Fruit fly (Drosophila melanogaster) whole organism, embryonic: ENCODE measurements around the gene CG15332.

Source experiments
- Ada2b ChIP-seq: fragments of 200-800 bp; sonication (Bioruptor generic); IDR thresholded peaks from 2 replicates; pipeline ENCODE4 v1.3.6; 2022; ENCODE audit warnings: missing biosample characterization, missing genetic modification characterization
- Asciz ChIP-seq: fragments of 200-800 bp; sonication (Bioruptor generic); optimal IDR thresholded peaks from 2 replicates; lab custom pipeline; 2017; ENCODE audit warnings: missing biosample characterization, mild to moderate bottlenecking, missing genetic modification characterization, missing genetic modification reagents
- CG10267 ChIP-seq: fragments of 200-800 bp; sonication (Bioruptor generic); optimal IDR thresholded peaks from 2 replicates; lab custom pipeline; 2018; ENCODE audit warnings: missing biosample characterization, mild to moderate bottlenecking, missing genetic modification characterization, moderate library complexity
- CG10462 ChIP-seq: fragments of 200-800 bp; sonication (Bioruptor generic); optimal IDR thresholded peaks from 2 replicates; lab custom pipeline; 2016; ENCODE audit warnings: missing biosample characterization, missing genetic modification characterization
- CG10959 ChIP-seq: fragments of 200-800 bp; sonication (Bioruptor generic); IDR thresholded peaks from 2 replicates; pipeline ENCODE4 v1.3.6; 2022; ENCODE audit warnings: missing biosample characterization, missing genetic modification characterization
- CG11560 ChIP-seq: fragments of 200-800 bp; sonication (Bioruptor generic); IDR thresholded peaks from 3 replicates; pipeline ENCODE4 v1.3.6; 2022; ENCODE audit warnings: missing biosample characterization, missing genetic modification characterization
- CG11723 ChIP-seq: fragments of 200-800 bp; sonication (Bioruptor generic); optimal IDR thresholded peaks from 2 replicates; lab custom pipeline; 2017; ENCODE audit warnings: missing biosample characterization, mild to moderate bottlenecking, missing genetic modification characterization
- CG15269 ChIP-seq: fragments of 200-800 bp; sonication (Bioruptor generic); optimal IDR thresholded peaks from 2 replicates; lab custom pipeline; 2018; ENCODE audit warnings: missing biosample characterization, mild to moderate bottlenecking, missing genetic modification characterization, moderate library complexity
- CG15514 ChIP-seq: fragments of 200-800 bp; sonication (Bioruptor generic); optimal IDR thresholded peaks from 3 replicates; lab custom pipeline; 2017; ENCODE audit warnings: missing biosample characterization, missing genetic modification characterization, mild to moderate bottlenecking, moderate library complexity, missing genetic modification reagents
- CG17385 ChIP-seq: fragments of 200-800 bp; sonication (Bioruptor generic); optimal IDR thresholded peaks from 3 replicates; lab custom pipeline; 2018; ENCODE audit warnings: missing biosample characterization, mild to moderate bottlenecking, missing genetic modification characterization
- CG2116 ChIP-seq: fragments of 200-800 bp; sonication (Bioruptor generic); optimal IDR thresholded peaks from 3 replicates; lab custom pipeline; 2018; ENCODE audit warnings: missing biosample characterization, mild to moderate bottlenecking, missing genetic modification characterization
- CG32772 ChIP-seq: fragments of 200-800 bp; sonication (Bioruptor generic); IDR thresholded peaks from 2 replicates; pipeline ENCODE4 v1.3.6; 2022; ENCODE audit warnings: missing biosample characterization, missing genetic modification characterization
- CG3726 ChIP-seq: fragments of 200-800 bp; sonication (Bioruptor generic); IDR thresholded peaks from 3 replicates; pipeline ENCODE4, ENCODE4 v1.3.6; 2022; ENCODE audit warnings: missing biosample characterization, missing genetic modification characterization
- CG4730 ChIP-seq: fragments of 200-800 bp; sonication (Bioruptor generic); IDR thresholded peaks from 2 replicates; pipeline ENCODE4 v1.3.6; 2022; ENCODE audit warnings: missing biosample characterization, missing genetic modification characterization
- CG9437 ChIP-seq: fragments of 200-800 bp; sonication (Bioruptor generic); optimal IDR thresholded peaks from 2 replicates; lab custom pipeline; 2018; ENCODE audit warnings: missing biosample characterization, mild to moderate bottlenecking, missing genetic modification characterization
- CG9817 ChIP-seq: fragments of 200-800 bp; sonication (Bioruptor generic); optimal IDR thresholded peaks from 2 replicates; lab custom pipeline; 2018; ENCODE audit warnings: missing biosample characterization, mild to moderate bottlenecking, missing genetic modification characterization, moderate library complexity
- CkIIα-i1 ChIP-seq: fragments of 200-800 bp; sonication (Bioruptor generic); IDR thresholded peaks from 2 replicates; pipeline ENCODE4 v1.3.6; 2022; ENCODE audit warnings: missing biosample characterization, missing genetic modification characterization
- Dfd ChIP-seq, 2 experiments: fragments of >200 bp; optimal IDR thresholded peaks; 2 replicates each; lab custom pipeline; 2017; ENCODE audit warnings: missing biosample characterization in 2 of 2, missing genetic modification characterization in 2 of 2
- Drgx ChIP-seq: fragments of 200-800 bp; sonication (Bioruptor generic); IDR thresholded peaks from 2 replicates; pipeline ENCODE4 v1.3.6; 2022; ENCODE audit warnings: missing biosample characterization, missing genetic modification characterization
- Elba2 ChIP-seq: fragments of 200-800 bp; sonication (Bioruptor generic); optimal IDR thresholded peaks from 3 replicates; lab custom pipeline; 2016; ENCODE audit warnings: missing biosample characterization, missing genetic modification characterization
- Fer1 ChIP-seq: fragments of 200-800 bp; sonication (Bioruptor generic); optimal IDR thresholded peaks from 2 replicates; lab custom pipeline; 2017; ENCODE audit warnings: missing biosample characterization, mild to moderate bottlenecking, missing genetic modification characterization
- GATAe ChIP-seq: fragments of 200-800 bp; sonication (Bioruptor generic); conservative IDR thresholded peaks from 2 replicates; pipeline ENCODE4 v1.3.6; 2022; ENCODE audit warnings: missing biosample characterization, missing genetic modification characterization
- Gsc ChIP-seq: fragments of 200-800 bp; sonication (Bioruptor generic); IDR thresholded peaks from 2 replicates; pipeline ENCODE4 v1.3.6; 2022; ENCODE audit warnings: missing biosample characterization, missing genetic modification characterization
- H2.0 ChIP-seq: fragments of 200-800 bp; sonication (Bioruptor generic); IDR thresholded peaks from 2 replicates; pipeline ENCODE4 v1.3.6; 2022; ENCODE audit warnings: missing biosample characterization, missing genetic modification characterization
- HmgD ChIP-seq: fragments of 200-800 bp; sonication (Bioruptor generic); optimal IDR thresholded peaks from 3 replicates; lab custom pipeline; 2016; ENCODE audit warnings: missing biosample characterization, missing genetic modification characterization
- Hmx ChIP-seq: fragments of 200-800 bp; sonication (Bioruptor generic); optimal IDR thresholded peaks from 2 replicates; lab custom pipeline; 2016; ENCODE audit warnings: missing biosample characterization, missing genetic modification characterization
- Hr39 ChIP-seq: fragments of >200 bp; optimal IDR thresholded peaks from 2 replicates; lab custom pipeline; 2017
- Hr78 ChIP-seq, 2 experiments: fragments of 200-800 bp in 1 of 2; fragments of >200 bp in 1 of 2; sonication (Bioruptor generic) in 1 of 2; optimal IDR thresholded peaks; 2 replicates each; lab custom pipeline; 2017 to 2019; ENCODE audit warnings: missing biosample characterization in 2 of 2, missing genetic modification characterization in 2 of 2, mild to moderate bottlenecking in 1 of 2, moderate library complexity in 1 of 2
- Lpt ChIP-seq: fragments of >200 bp; optimal IDR thresholded peaks from 2 replicates; lab custom pipeline; 2018; ENCODE audit warnings: missing biosample characterization, missing genetic modification characterization
- NC2α ChIP-seq: fragments of 200-800 bp; sonication (Bioruptor generic); optimal IDR thresholded peaks from 2 replicates; lab custom pipeline; 2016; ENCODE audit warnings: missing biosample characterization, missing genetic modification characterization
- ap ChIP-seq: fragments of 200-800 bp; sonication (Bioruptor generic); IDR thresholded peaks from 2 replicates; pipeline ENCODE4 v1.3.6; 2022; ENCODE audit warnings: missing biosample characterization, missing genetic modification characterization
- bbx ChIP-seq: fragments of 200-800 bp; sonication (Bioruptor generic); IDR thresholded peaks from 2 replicates; pipeline ENCODE4 v1.3.6; 2022; ENCODE audit warnings: missing biosample characterization, missing genetic modification characterization; ENCODE audit not compliant: partially characterized antibody
- chif ChIP-seq, 2 experiments: fragments of 200-800 bp; sonication (Bioruptor generic); optimal IDR thresholded peaks; 3 replicates each; lab custom pipeline; 2016; ENCODE audit warnings: missing biosample characterization in 2 of 2, missing genetic modification characterization in 2 of 2
- dm ChIP-seq: fragments of 200-800 bp; sonication (Bioruptor generic); optimal IDR thresholded peaks from 3 replicates; lab custom pipeline; 2016; ENCODE audit warnings: missing biosample characterization, missing genetic modification characterization
- ewg ChIP-seq: fragments of 200-800 bp; sonication (Bioruptor generic); optimal IDR thresholded peaks from 3 replicates; lab custom pipeline; 2017; ENCODE audit warnings: mild to moderate bottlenecking, missing biosample characterization, missing genetic modification reagents, missing genetic modification characterization
- eyg ChIP-seq: fragments of 200-800 bp; sonication (Bioruptor generic); optimal IDR thresholded peaks from 3 replicates; lab custom pipeline; 2016; ENCODE audit warnings: missing biosample characterization, missing genetic modification characterization
- gcm2 ChIP-seq: fragments of 200-800 bp; sonication (Bioruptor generic); optimal IDR thresholded peaks from 2 replicates; lab custom pipeline; 2016; ENCODE audit warnings: missing biosample characterization, missing genetic modification characterization
- gro ChIP-seq: fragments of 200-800 bp; sonication (Bioruptor generic); optimal IDR thresholded peaks from 2 replicates; lab custom pipeline; 2016; ENCODE audit warnings: missing biosample characterization, missing genetic modification characterization
- gsb ChIP-seq: fragments of 200-800 bp; sonication (Bioruptor generic); IDR thresholded peaks from 2 replicates; pipeline ENCODE4 v1.3.6; 2022; ENCODE audit warnings: missing biosample characterization, missing genetic modification characterization
- ham ChIP-seq: fragments of 200-800 bp; sonication (Bioruptor generic); IDR thresholded peaks from 2 replicates; pipeline ENCODE4 v1.3.6; 2022; ENCODE audit warnings: missing biosample characterization, missing genetic modification characterization
- oc ChIP-seq: fragments of 200-800 bp; sonication (Bioruptor generic); optimal IDR thresholded peaks from 2 replicates; lab custom pipeline; 2018; ENCODE audit warnings: missing biosample characterization, mild to moderate bottlenecking, missing genetic modification characterization, moderate library complexity
- prd ChIP-seq, 3 experiments: fragments of >200 bp in 2 of 3; fragments of 200-800 bp in 1 of 3; sonication (Bioruptor generic) in 1 of 3; optimal IDR thresholded peaks in 2 of 3; IDR thresholded peaks in 1 of 3; 2 replicates in 2 of 3; 3 replicates in 1 of 3; pipeline versions ENCODE4 v1.3.6 to Lab custom; 2017 to 2022; ENCODE audit warnings: missing biosample characterization in 1 of 3, missing genetic modification characterization in 1 of 3
- ranshi ChIP-seq: fragments of 200-800 bp; sonication (Bioruptor generic); IDR thresholded peaks from 2 replicates; pipeline ENCODE4 v1.3.6; 2022; ENCODE audit warnings: missing biosample characterization, missing genetic modification characterization
- rib ChIP-seq: fragments of 200-800 bp; sonication (Bioruptor generic); IDR thresholded peaks from 2 replicates; pipeline ENCODE4 v1.3.6; 2022; ENCODE audit warnings: missing biosample characterization, missing genetic modification characterization
- ro ChIP-seq: fragments of 200-800 bp; sonication (Bioruptor generic); IDR thresholded peaks from 2 replicates; pipeline ENCODE4 v1.3.6; 2022; ENCODE audit warnings: missing biosample characterization, missing genetic modification characterization
- sug ChIP-seq: fragments of 200-800 bp; optimal IDR thresholded peaks from 2 replicates; lab custom pipeline; 2019; ENCODE audit warnings: missing biosample characterization, mild to moderate bottlenecking, missing genetic modification characterization, moderate library complexity
- ttk ChIP-seq: fragments of 200-800 bp; sonication (Bioruptor generic); IDR thresholded peaks from 2 replicates; pipeline ENCODE4 v2.1.2; 2022; ENCODE audit warnings: missing biosample characterization, missing genetic modification characterization
- vvl ChIP-seq: fragments of 200-800 bp; sonication (Bioruptor generic); IDR thresholded peaks from 2 replicates; pipeline ENCODE4 v1.3.6; 2022; ENCODE audit warnings: missing biosample characterization, missing genetic modification characterization
- wdn ChIP-seq: fragments of 200-800 bp; sonication (Bioruptor generic); IDR thresholded peaks from 2 replicates; pipeline ENCODE4 v1.3.6; 2022; ENCODE audit warnings: missing biosample characterization, missing genetic modification characterization

The CG15332 gene

DNA sequence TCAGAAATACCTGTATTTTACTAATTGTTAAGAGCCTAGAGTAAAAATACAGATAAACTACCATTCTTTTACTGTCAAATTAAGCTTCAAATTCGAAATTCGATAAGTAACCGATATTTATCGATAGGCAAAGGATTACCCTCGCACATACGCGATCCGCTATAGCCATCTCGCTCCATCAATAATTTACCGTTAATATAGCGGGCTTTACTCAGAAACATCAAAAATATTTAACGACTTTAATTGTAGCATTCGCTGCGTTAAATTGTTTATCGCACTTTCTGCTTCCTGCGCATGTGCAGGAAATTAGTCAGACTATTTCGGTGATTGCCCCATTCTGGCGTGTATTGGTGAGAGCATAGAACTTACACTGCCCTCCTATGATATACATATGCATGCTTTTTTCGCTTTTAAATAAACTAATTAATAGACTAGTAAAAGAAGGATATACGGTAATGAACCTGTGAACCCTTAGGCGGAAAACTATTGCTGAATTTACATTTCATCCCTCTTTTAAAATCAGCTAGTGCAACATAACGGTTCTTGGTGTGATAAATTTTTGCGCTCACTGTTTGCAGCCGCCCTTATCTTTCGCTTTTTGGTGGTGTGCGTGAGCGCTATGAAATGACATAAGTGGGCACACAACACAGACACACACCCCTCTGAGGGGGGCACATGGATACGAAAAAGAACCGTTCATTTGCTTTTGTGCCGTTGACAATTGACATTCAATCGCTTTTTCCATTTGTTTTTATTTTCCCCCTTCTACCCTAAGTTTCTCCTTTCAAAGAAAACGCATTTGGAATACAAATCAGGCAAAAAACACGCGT lies 47.3 kb downstream of the CG15332 start, which contains the start of the genes dpr14 and spidey (continued):
- TF ChIP-seq Dfd (GFP tag; optimal IDR thresholded peaks at IDR 0.05; lab: Kevin White, UChicago), result no peak
- peak; percentile 68 for TF ChIP-seq ap (GFP tag; lab: Robert Waterston, UW)
- peak; percentile 77 for TF ChIP-seq Asciz (GFP tag; lab: Kevin White, UChicago)
- peak; percentile 79; the same call in 2 of the 3 replicates for TF ChIP-seq CG11560 (tag; lab: Robert Waterston, UW)
- TF ChIP-seq ewg (GFP tag; lab: Kevin White, UChicago), result peak; percentile 89
- peak; percentile 65 for TF ChIP-seq Hmx
- TF ChIP-seq rib (GFP tag; lab: Robert Waterston, UW), result peak; percentile 75
- TF ChIP-seq oc (tag; lab: Kevin White, UChicago), result peak; percentile 86
- TF ChIP-seq gsb, result peak; percentile 85
- TF ChIP-seq Lpt (GFP tag; lab: Kevin White, UChicago), result no peak
- TF ChIP-seq CG15514 (GFP tag; lab: Kevin White, UChicago), result peak; percentile 84
- peak; percentile 74 for TF ChIP-seq dm (GFP tag; lab: Kevin White, UChicago)
- TF ChIP-seq gro (GFP tag; lab: Kevin White, UChicago), result peak; percentile 92
- peak; percentile 64 for TF ChIP-seq CG10959
- peak; percentile 79 for TF ChIP-seq NC2α (GFP tag; lab: Kevin White, UChicago)
- peak; percentile 52 for TF ChIP-seq HmgD (GFP tag; lab: Kevin White, UChicago)
- peak; percentile 90 for TF ChIP-seq H2.0 (GFP tag; lab: Robert Waterston, UW)
- TF ChIP-seq Elba2, result no peak
- peak; percentile 90 for TF ChIP-seq ttk (GFP tag; lab: Robert Waterston, UW)
- TF ChIP-seq prd (optimal IDR thresholded peaks at IDR 0.05; lab: Kevin White, UChicago), result no peak
- TF ChIP-seq prd (GFP tag; IDR thresholded peaks at IDR 0.05; lab: Robert Waterston, UW), result peak; percentile 93
- TF ChIP-seq CG11723, result peak; percentile 80
- TF ChIP-seq vvl, result peak; percentile 93
- TF ChIP-seq Hr78 (GFP tag; optimal IDR thresholded peaks at IDR 0.05; lab: Kevin White, UChicago), result peak in 1 of 2 experiments; percentile 75
- peak; percentile 95 for TF ChIP-seq sug (tag; lab: Kevin White, UChicago)
- TF ChIP-seq Ada2b (GFP tag; lab: Robert Waterston, UW), result peak; percentile 89
- TF ChIP-seq chif (GFP tag; optimal IDR thresholded peaks at IDR 0.05; lab: Kevin White, UChicago), result peak; percentile 80 to 87
- TF ChIP-seq CG10462, result peak; percentile 62
- TF ChIP-seq wdn (GFP tag; lab: Robert Waterston, UW), result peak; percentile 86
- TF ChIP-seq Hr39 (lab: Kevin White, UChicago), result no peak
- peak; percentile 91 for TF ChIP-seq CG9817
- TF ChIP-seq CG9437 (GFP tag; lab: Kevin White, UChicago), result peak; percentile 76
- TF ChIP-seq CG17385 (GFP tag; lab: Kevin White, UChicago), result peak; percentile 89
- TF ChIP-seq CG2116, result peak; percentile 66
- peak; percentile 81 for TF ChIP-seq CG10267 (tag; lab: Kevin White, UChicago)
- peak; percentile 42; the same call in 1 of the 2 replicates for TF ChIP-seq ro (GFP tag; lab: Robert Waterston, UW)
- TF ChIP-seq ham (GFP tag; lab: Robert Waterston, UW), result peak; percentile 78
- TF ChIP-seq Fer1, result peak; percentile 95
- TF ChIP-seq eyg (GFP tag; lab: Kevin White, UChicago), result peak; percentile 67
- TF ChIP-seq CkIIα-i1 (GFP tag; lab: Robert Waterston, UW), result peak; percentile 36; the same call in 1 of the 2 replicates
- peak; percentile 88 for TF ChIP-seq ranshi (GFP tag; lab: Robert Waterston, UW)
- peak; percentile 76 for TF ChIP-seq CG4730
- TF ChIP-seq CG15269 (tag; lab: Kevin White, UChicago), result peak; percentile 94
- TF ChIP-seq CG3726 (GFP tag; lab: Robert Waterston, UW), result peak; percentile 72; the same call in 2 of the 3 replicates
- peak; percentile 91 for TF ChIP-seq CG32772 (GFP tag; lab: Robert Waterston, UW)
- peak; percentile 62 for TF ChIP-seq Gsc
- TF ChIP-seq gcm2 (GFP tag; lab: Kevin White, UChicago), result peak; percentile 81
- TF ChIP-seq GATAe, result peak; percentile 93
- peak; percentile 90 for TF ChIP-seq Drgx (GFP tag; lab: Robert Waterston, UW)
- TF ChIP-seq bbx (GFP tag; lab: Robert Waterston, UW), result no peak
